Worm (Caenorhabditis elegans): ENCODE data around the gene lgc-21.

- TF ChIP-seq nhr-71 (tag; optimal IDR thresholded peaks at IDR 0.05), result peak; percentile 19
- TF ChIP-seq ama-1 (optimal IDR thresholded peaks at IDR 0.05), result no peak
- TF ChIP-seq lir-3 (tag; optimal IDR thresholded peaks at IDR 0.05; ENCODE audit: poor library complexity), result no peak
- no peak for TF ChIP-seq ets-5 (GFP tag; IDR thresholded peaks at IDR 0.05)
- no peak for TF ChIP-seq mdl-1 (tag; optimal IDR thresholded peaks at IDR 0.05)
- TF ChIP-seq unc-98 (GFP tag; IDR thresholded peaks at IDR 0.05), result no peak
- TF ChIP-seq zag-1 (tag; optimal IDR thresholded peaks at IDR 0.05), result no peak
- no peak for TF ChIP-seq pax-3 (tag; optimal IDR thresholded peaks at IDR 0.05)
Measured at ce11 chrX:14056527-14056926, 11.3 kb downstream of the lgc-21 start.
